Fruit fly (Drosophila melanogaster): ENCODE data around the gene Tsp26A.

Gene Tsp26A

DNA sequence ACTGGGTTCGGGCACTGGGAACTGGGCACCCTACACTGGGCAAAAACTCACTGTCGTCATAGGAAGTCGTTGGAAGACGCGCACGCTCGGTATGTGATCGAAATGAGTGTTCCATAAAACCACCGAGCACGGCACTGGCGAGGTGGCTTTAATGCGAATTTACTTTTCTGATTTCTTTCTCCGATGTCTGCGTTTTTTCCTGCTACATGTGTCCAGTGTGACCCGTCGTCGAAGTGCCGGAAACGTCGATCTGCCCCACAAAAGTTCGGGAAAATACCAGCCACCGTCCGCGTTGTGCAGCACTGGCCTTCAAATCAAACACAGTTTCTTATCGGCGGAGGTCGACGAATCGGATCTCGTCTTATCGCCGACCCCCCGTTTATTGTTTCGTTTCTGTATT is 781 bp upstream of the Tsp26A start, which contains the start of gene Kdm5 (continued):
- TF ChIP-seq Antp (GFP tag; optimal IDR thresholded peaks at IDR 0.05) (no peak), CG8089 (GFP tag; optimal IDR thresholded peaks at IDR 0.05) (peak; percentile 2), exex (tag; optimal IDR thresholded peaks at IDR 0.05) (peak; percentile 37), CG31224 (GFP tag; IDR thresholded peaks at IDR 0.05) (peak; percentile 14; the same call in 1 of the 2 replicates), CG10267 (tag; optimal IDR thresholded peaks at IDR 0.05) (peak; percentile 94), CHES-1-like (GFP tag; optimal IDR thresholded peaks at IDR 0.05) (peak; percentile 56), Jarid2 (GFP tag; optimal IDR thresholded peaks at IDR 0.05) (peak; percentile 42), CG10274 (GFP tag; optimal IDR thresholded peaks at IDR 0.05) (peak; percentile 65), CG16813 (GFP tag; IDR thresholded peaks at IDR 0.05; ENCODE audit: partially characterized antibody) (0 out of 3 replicates have a peak, but pooled peaks have one; percentile 36), CG11723 (GFP tag; optimal IDR thresholded peaks at IDR 0.05) (no peak), sisA (GFP tag; IDR thresholded peaks at IDR 0.05) (no peak), CG12155 (GFP tag; optimal IDR thresholded peaks at IDR 0.05) (peak; percentile 39), danr (GFP tag; IDR thresholded peaks at IDR 0.05) (peak; percentile 29; the same call in 1 of the 2 replicates), Nf-YA (GFP tag; IDR thresholded peaks at IDR 0.05) (0 out of 2 replicates have a peak, but pooled peaks have one; percentile 11), CG8944 (GFP tag; optimal IDR thresholded peaks at IDR 0.05) (peak; percentile 23), CG7839 (tag; optimal IDR thresholded peaks at IDR 0.05) (peak; percentile 4), Aef1 (GFP tag; IDR thresholded peaks at IDR 0.05) (no peak), CG6813 (GFP tag; optimal IDR thresholded peaks at IDR 0.05) (peak; percentile 39), Vsx1 (GFP tag; optimal IDR thresholded peaks at IDR 0.05) (peak; percentile 48), HLH54F (GFP tag; optimal IDR thresholded peaks at IDR 0.05) (peak; percentile 17), Adf1 (GFP tag; IDR thresholded peaks at IDR 0.05) (0 out of 2 replicates have a peak, but pooled peaks have one; percentile 27), lab (GFP tag; optimal IDR thresholded peaks at IDR 0.05) (peak; percentile 64), Sry-δ (GFP tag; optimal IDR thresholded peaks at IDR 0.05) (peak; percentile 37), unc-4 (GFP tag; IDR thresholded peaks at IDR 0.05; ENCODE audit: partially characterized antibody) (0 out of 2 replicates have a peak, but pooled peaks have one; percentile 26), pan (optimal IDR thresholded peaks at IDR 0.05) (no peak), pan (GFP tag; optimal IDR thresholded peaks at IDR 0.05 in 1 of 2, IDR thresholded peaks at IDR 0.05 in 1 of 2) (peak in 1 of 2 experiments; percentile 49), CG10366 (GFP tag; IDR thresholded peaks at IDR 0.05) (peak; percentile 24; the same call in 1 of the 2 replicates), CG18599 (GFP tag; optimal IDR thresholded peaks at IDR 0.05) (peak; percentile 25), PHDP (tag; optimal IDR thresholded peaks at IDR 0.05) (peak; percentile 8), pb (GFP tag; optimal IDR thresholded peaks at IDR 0.05) (peak; percentile 46), chn (GFP tag; optimal IDR thresholded peaks at IDR 0.05) (peak; percentile 28), CG17328 (GFP tag; IDR thresholded peaks at IDR 0.05) (0 out of 2 replicates have a peak, but pooled peaks have one; percentile 12), CG32767 (GFP tag; IDR thresholded peaks at IDR 0.05) (no peak), CG13287 (GFP tag; IDR thresholded peaks at IDR 0.05; ENCODE audit: partially characterized antibody) (peak; percentile 24; the same call in 1 of the 2 replicates), CTCF (GFP tag; optimal IDR thresholded peaks at IDR 0.05) (peak; percentile 30), Elba2 (GFP tag; optimal IDR thresholded peaks at IDR 0.05) (peak; percentile 9), CG30403 (GFP tag; optimal IDR thresholded peaks at IDR 0.05) (peak; percentile 4), CG4328 (GFP tag; optimal IDR thresholded peaks at IDR 0.05) (peak; percentile 36), ewg (GFP tag; optimal IDR thresholded peaks at IDR 0.05) (peak; percentile 51), onecut (GFP tag; IDR thresholded peaks at IDR 0.05) (0 out of 2 replicates have a peak, but pooled peaks have one; percentile 13), Lhr (GFP tag; optimal IDR thresholded peaks at IDR 0.05) (peak; percentile 60), GATAe (GFP tag; conservative IDR thresholded peaks at IDR 0.05) (peak; percentile 92), shn (GFP tag; optimal IDR thresholded peaks at IDR 0.05) (peak; percentile 45), ftz-f1 (GFP tag; optimal IDR thresholded peaks at IDR 0.05) (peak; percentile 88), Dp (GFP tag; optimal IDR thresholded peaks at IDR 0.05) (peak; percentile 60), row (GFP tag; IDR thresholded peaks at IDR 0.05) (peak; percentile 44), CG17829 (tag; optimal IDR thresholded peaks at IDR 0.05) (peak; percentile 42), CG10431 (GFP tag; optimal IDR thresholded peaks at IDR 0.05) (peak; percentile 58), sqz (GFP tag; optimal IDR thresholded peaks at IDR 0.05) (peak; percentile 3), chinmo (GFP tag; IDR thresholded peaks at IDR 0.05; ENCODE audit: partially characterized antibody) (0 out of 4 replicates have a peak, but pooled peaks have one; percentile 59)
